Worm (Caenorhabditis elegans): ENCODE measurements around the gene pgp-13.

DNA sequence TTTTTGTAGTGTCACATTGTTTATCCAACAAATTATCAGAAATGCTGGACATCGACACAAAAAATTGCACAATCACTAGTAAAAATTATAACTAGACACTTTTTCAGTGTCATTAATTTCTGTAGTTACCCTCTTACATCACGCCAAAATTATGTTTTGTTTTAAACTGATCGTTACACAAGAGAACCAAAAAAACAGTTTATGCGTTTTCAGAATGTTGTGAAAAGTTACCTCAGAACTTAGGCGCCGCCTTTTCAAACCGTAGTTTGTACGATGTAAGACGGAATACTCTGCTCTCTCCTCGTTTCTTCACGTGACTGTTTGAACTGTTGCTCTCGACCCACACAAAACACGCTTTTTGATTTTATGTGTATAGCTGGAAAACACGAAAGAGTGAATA is at the start of gene pgp-13:
- TF ChIP-seq D2030.7 (GFP tag; IDR thresholded peaks at IDR 0.05) (no peak), C17E4.6 (GFP tag; IDR thresholded peaks at IDR 0.05) (no peak), snpc-3.4 (tag; optimal IDR thresholded peaks at IDR 0.05) (no peak), pbrm-1 (GFP tag; IDR thresholded peaks at IDR 0.05) (no peak), snpc-1.3 (tag; optimal IDR thresholded peaks at IDR 0.05; ENCODE audit: insufficient read depth) (no peak), ama-1 (optimal IDR thresholded peaks at IDR 0.05) (no peak), ama-1 (GFP tag; optimal IDR thresholded peaks at IDR 0.05) (no peak), nhr-27 (tag; optimal IDR thresholded peaks at IDR 0.05) (no peak)
